Fruit fly (Drosophila melanogaster) S2 (cell line): Measurements from ENCODE around the gene CG32813.

Experiments
- CG8478 ChIP-seq: fragments of >200 bp; optimal IDR thresholded peaks from 2 replicates; lab custom pipeline; 2018
- CTCF ChIP-seq, 2 experiments: fragments of >200 bp; optimal IDR thresholded peaks; 2 replicates each; lab custom pipeline; 2018

- no peak for TF ChIP-seq CTCF (optimal IDR thresholded peaks at IDR 0.05; lab: Kevin White, UChicago)
- TF ChIP-seq CG8478 (lab: Kevin White, UChicago) = no peak
Observed at dm6 chrX:1407683-1408082, 27.0 kb downstream of the CG32813 start.
